Worm (Caenorhabditis elegans): ENCODE data around the gene trf-1.

ce11 chrIII:13435570-13435969 lies 5.3 kb downstream of the trf-1 start, which contains the start of gene F45G2.8:
- TF ChIP-seq duxl-1 (tag; optimal IDR thresholded peaks at IDR 0.05; ENCODE audit: poor library complexity) = no peak
- TF ChIP-seq skn-1 (tag; optimal IDR thresholded peaks at IDR 0.05) = no peak
- TF ChIP-seq snpc-1.2 (GFP tag; IDR thresholded peaks at IDR 0.05) = no peak
- no peak for TF ChIP-seq T26A8.4 (GFP tag; IDR thresholded peaks at IDR 0.05)
- TF ChIP-seq egl-27 (tag; optimal IDR thresholded peaks at IDR 0.05) = no peak
- no peak for TF ChIP-seq lin-15B (tag; optimal IDR thresholded peaks at IDR 0.05)
- no peak for TF ChIP-seq ceh-28 (tag; optimal IDR thresholded peaks at IDR 0.05)
